Worm (Caenorhabditis elegans): ENCODE measurements around the gene F57G8.7.
A peak's percentile ranks its signal among the peaks of the same experiment; 100 is the strongest.

The F57G8.7 gene

DNA sequence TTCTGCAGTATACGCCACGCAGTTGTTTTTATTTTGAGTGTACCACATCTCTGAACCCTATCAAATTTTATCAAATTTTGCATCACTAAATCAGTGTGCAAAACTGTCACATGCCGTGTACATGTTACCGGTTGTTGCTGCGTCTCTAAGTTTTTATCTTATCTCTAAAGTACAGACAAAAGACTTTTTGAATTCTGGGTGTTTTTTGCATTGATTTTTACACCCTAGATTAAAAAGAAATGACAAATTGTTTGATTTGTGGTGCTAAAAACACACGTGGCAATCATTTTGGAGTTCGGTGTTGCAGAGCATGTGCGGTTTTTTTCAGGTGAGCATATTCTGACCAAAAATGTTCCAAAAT lies 13.3 kb downstream of the F57G8.7 start, which contains the start of gene nhr-193:
nhr-193 (plus strand) TSS at position 51 of the 361 bp plus-strand sequence.
- no peak for TF ChIP-seq pqm-1 (tag; optimal IDR thresholded peaks at IDR 0.05)
- no peak for TF ChIP-seq nhr-71 (tag; optimal IDR thresholded peaks at IDR 0.05)
- no peak for TF ChIP-seq alr-1 (tag; optimal IDR thresholded peaks at IDR 0.05; ENCODE audit: borderline replicate concordance)
- no peak for TF ChIP-seq ces-1 (GFP tag; optimal IDR thresholded peaks at IDR 0.05)
- no peak for TF ChIP-seq mdl-1 (tag; optimal IDR thresholded peaks at IDR 0.05)
- TF ChIP-seq lin-35 (GFP tag; optimal IDR thresholded peaks at IDR 0.05): peak in 1 of 2 experiments; percentile 37
- TF ChIP-seq ztf-4 (tag; optimal IDR thresholded peaks at IDR 0.05): no peak
- TF ChIP-seq snpc-4 (tag; optimal IDR thresholded peaks at IDR 0.05): no peak
- TF ChIP-seq nhr-47 (tag; optimal IDR thresholded peaks at IDR 0.05): no peak
- no peak for TF ChIP-seq nhr-19 (GFP tag; conservative IDR thresholded peaks at IDR 0.05)
- no peak for TF ChIP-seq ceh-8 (GFP tag; optimal IDR thresholded peaks at IDR 0.05)
- no peak for TF ChIP-seq unc-130 (tag; optimal IDR thresholded peaks at IDR 0.05)
- TF ChIP-seq skn-1 (tag; optimal IDR thresholded peaks at IDR 0.05): no peak
- TF ChIP-seq lin-14 (GFP tag; optimal IDR thresholded peaks at IDR 0.05): no peak
- no peak for TF ChIP-seq fkh-4 (tag; optimal IDR thresholded peaks at IDR 0.05; ENCODE audit: borderline replicate concordance)
- TF ChIP-seq elt-2 (tag; optimal IDR thresholded peaks at IDR 0.05): peak; percentile 48
- no peak for TF ChIP-seq tlp-1 (tag; optimal IDR thresholded peaks at IDR 0.05)
- TF ChIP-seq lir-3 (tag; optimal IDR thresholded peaks at IDR 0.05; ENCODE audit: poor library complexity): no peak
- TF ChIP-seq jun-1 (tag; optimal IDR thresholded peaks at IDR 0.05): no peak
- no peak for TF ChIP-seq nhr-76 (tag; optimal IDR thresholded peaks at IDR 0.05)
- TF ChIP-seq nhr-237 (tag; optimal IDR thresholded peaks at IDR 0.05): no peak
- TF ChIP-seq nhr-20 (tag; optimal IDR thresholded peaks at IDR 0.05): peak; percentile 40

DNA sequence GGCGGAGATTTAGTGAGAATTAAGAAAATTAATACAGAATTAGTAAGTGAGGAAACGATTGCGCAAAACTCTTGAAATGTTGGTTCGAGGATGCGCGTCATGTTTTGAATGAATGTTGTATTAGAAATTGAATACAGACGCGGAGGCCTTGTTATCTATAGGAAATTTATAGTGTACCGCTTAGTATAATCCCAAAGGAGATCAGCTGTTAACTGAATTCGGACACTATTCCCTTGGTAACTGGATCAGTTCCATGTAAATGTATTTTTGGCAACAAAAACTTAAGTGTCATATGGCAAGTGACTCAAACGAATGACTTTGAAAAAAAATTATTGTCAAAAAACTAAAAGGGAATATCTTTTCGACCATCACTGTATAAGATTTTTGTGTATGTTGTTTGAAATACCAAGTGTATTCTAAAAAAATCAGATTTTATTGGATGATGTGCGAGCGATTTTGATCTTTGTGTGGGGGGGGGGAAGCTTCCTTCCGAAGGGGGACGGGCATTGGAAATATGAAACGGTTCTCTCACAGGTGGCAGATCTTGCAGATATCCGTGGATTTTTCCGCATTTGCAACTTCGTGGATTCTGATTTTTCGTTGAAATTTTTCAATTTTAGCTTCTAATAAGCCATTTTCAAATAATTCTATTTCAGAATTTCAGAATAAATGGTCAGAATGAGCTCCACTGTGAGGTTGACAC lies 17.6 kb downstream of the F57G8.7 start, which contains the start of the genes W08G11.5 and W08G11.1:
W08G11.5 (minus strand) TSS at position 101 of the 703 bp plus-strand sequence.
W08G11.1 (plus strand) TSS at position 653 of the 703 bp plus-strand sequence.
- no peak for TF ChIP-seq lin-14 (GFP tag; optimal IDR thresholded peaks at IDR 0.05)
- TF ChIP-seq nhr-12 (tag; optimal IDR thresholded peaks at IDR 0.05): no peak
- TF ChIP-seq tbx-2 (tag; optimal IDR thresholded peaks at IDR 0.05): no peak
- no peak for TF ChIP-seq fkh-4 (tag; optimal IDR thresholded peaks at IDR 0.05; ENCODE audit: borderline replicate concordance)
- no peak for TF ChIP-seq nhr-71 (tag; optimal IDR thresholded peaks at IDR 0.05)
- no peak for TF ChIP-seq efl-3 (GFP tag; optimal IDR thresholded peaks at IDR 0.05)

DNA sequence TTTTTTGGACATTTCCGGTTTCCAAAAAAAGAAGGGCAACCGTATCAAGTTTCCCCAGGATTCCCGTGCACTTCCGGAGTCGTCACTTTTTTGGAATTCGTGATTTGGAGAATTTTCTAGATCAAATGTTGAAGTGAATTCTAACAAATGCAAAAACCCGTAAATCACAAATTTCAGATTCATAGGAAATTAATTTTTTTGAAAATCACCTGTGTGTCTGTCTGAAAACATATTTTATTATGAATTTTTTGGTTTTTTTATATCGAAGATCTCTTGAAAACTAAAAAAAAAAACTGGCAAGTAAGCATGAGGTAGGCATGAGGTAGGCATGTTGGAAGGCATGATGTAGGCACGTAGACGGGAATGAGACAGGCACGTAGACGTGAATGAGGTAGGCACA lies 21.1 kb downstream of the F57G8.7 start:
- TF ChIP-seq nhr-47 (tag; optimal IDR thresholded peaks at IDR 0.05) (no peak), C16A3.4 (tag; optimal IDR thresholded peaks at IDR 0.05) (no peak), hlh-4 (tag; optimal IDR thresholded peaks at IDR 0.05) (peak; percentile 69)

DNA sequence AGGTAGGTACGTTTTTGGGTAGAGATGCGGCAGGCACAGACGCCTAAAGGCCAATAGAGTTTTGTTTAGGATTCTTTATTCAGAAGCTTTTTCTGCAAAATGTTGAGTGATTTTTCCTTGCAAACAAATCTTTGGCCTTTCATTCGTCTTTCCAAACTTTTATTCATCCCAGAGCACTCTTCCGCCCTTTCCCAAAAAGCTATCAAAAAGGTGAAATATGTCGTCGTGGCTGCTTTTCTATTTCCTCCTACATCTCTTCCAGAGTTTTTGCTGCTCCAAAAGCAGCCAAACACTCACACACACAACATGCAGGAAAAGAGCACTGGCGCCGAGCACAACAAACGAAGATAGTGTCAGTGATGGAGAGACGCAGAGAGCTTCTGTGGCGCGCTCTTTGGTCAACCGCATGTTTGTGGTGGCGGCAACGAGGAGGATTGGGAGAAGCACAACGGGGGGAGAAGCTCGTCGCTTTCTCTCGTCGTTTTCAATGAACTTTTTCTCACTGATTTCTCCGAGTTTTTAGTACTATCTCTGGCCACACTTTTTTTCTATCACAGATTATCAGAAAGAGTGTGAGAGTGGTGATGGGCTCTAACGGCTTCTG lies 21.9 kb downstream of the F57G8.7 start:
- TF ChIP-seq dpl-1 (GFP tag; optimal IDR thresholded peaks at IDR 0.05): peak in 2 of 3 experiments; percentile 28 to 40
- TF ChIP-seq tbx-2 (tag; optimal IDR thresholded peaks at IDR 0.05): peak; percentile 40
- peak in 1 of 2 experiments; percentile 39 for TF ChIP-seq mdl-1 (tag; optimal IDR thresholded peaks at IDR 0.05)
- TF ChIP-seq fkh-8 (tag; optimal IDR thresholded peaks at IDR 0.05): peak; percentile 87
- peak; percentile 64 for TF ChIP-seq nhr-19 (GFP tag; conservative IDR thresholded peaks at IDR 0.05)
- no peak for TF ChIP-seq blmp-1 (tag; optimal IDR thresholded peaks at IDR 0.05)
- no peak for TF ChIP-seq grh-1 (GFP tag; IDR thresholded peaks at IDR 0.05)
- TF ChIP-seq nhr-90 (tag; optimal IDR thresholded peaks at IDR 0.05; ENCODE audit: poor library complexity): no peak
- TF ChIP-seq lsy-2 (tag; optimal IDR thresholded peaks at IDR 0.05): peak in 1 of 2 experiments; percentile 55
- peak; percentile 39 for TF ChIP-seq elt-2 (tag; optimal IDR thresholded peaks at IDR 0.05)
- peak; percentile 57 for TF ChIP-seq nhr-20 (tag; optimal IDR thresholded peaks at IDR 0.05)
- TF ChIP-seq xbp-1 (tag; optimal IDR thresholded peaks at IDR 0.05): peak; percentile 11
- no peak for TF ChIP-seq unc-130 (tag; optimal IDR thresholded peaks at IDR 0.05)
- TF ChIP-seq snpc-4 (tag; optimal IDR thresholded peaks at IDR 0.05): peak; percentile 28
- no peak for TF ChIP-seq vab-15 (tag; optimal IDR thresholded peaks at IDR 0.05)
- peak in 2 of 3 experiments; percentile 7 to 72 for TF ChIP-seq ceh-82 (tag; optimal IDR thresholded peaks at IDR 0.05)
- peak; percentile 17; the same call in 1 of the 2 replicates for TF ChIP-seq isw-1 (GFP tag; IDR thresholded peaks at IDR 0.05)
- peak; percentile 60 for TF ChIP-seq swsn-7 (tag; optimal IDR thresholded peaks at IDR 0.05)
- peak; percentile 49 for TF ChIP-seq dsc-1 (tag; optimal IDR thresholded peaks at IDR 0.05)
- peak; percentile 67 for TF ChIP-seq nhr-47 (tag; optimal IDR thresholded peaks at IDR 0.05)
- peak; percentile 6 for TF ChIP-seq fkh-10 (GFP tag; optimal IDR thresholded peaks at IDR 0.05)
- TF ChIP-seq lin-13 (GFP tag; optimal IDR thresholded peaks at IDR 0.05): no peak
- TF ChIP-seq jun-1 (tag; optimal IDR thresholded peaks at IDR 0.05): peak; percentile 25
- peak; percentile 40 for TF ChIP-seq nhr-85 (tag)
- TF ChIP-seq mep-1 (tag; optimal IDR thresholded peaks at IDR 0.05): peak; percentile 23

Data from whole organism, L1 larva.